Worm (Caenorhabditis elegans) whole organism, L4 larva: ENCODE data around the gene M01F1.8.
A peak's percentile ranks its signal among the peaks of the same experiment; 100 is the strongest.

Source experiments
- F10B5.3 ChIP-seq: sonication (generic microtip); optimal IDR thresholded peaks from 2 replicates; lab custom pipeline; 2016; ENCODE audit warnings: mild to moderate bottlenecking, missing genetic modification characterization, missing compliant biosample characterization
- F37D6.2 ChIP-seq: sonication (generic microtip); optimal IDR thresholded peaks from 2 replicates; lab custom pipeline; 2016; ENCODE audit warnings: mild to moderate bottlenecking, missing genetic modification characterization, missing compliant biosample characterization
- F49E8.2 ChIP-seq: sonication (generic microtip); optimal IDR thresholded peaks from 2 replicates; lab custom pipeline; 2016; ENCODE audit warnings: missing compliant biosample characterization, mild to moderate bottlenecking, missing genetic modification characterization, borderline replicate concordance
- T26A8.4 ChIP-seq: fragments of 200-800 bp; sonication (Bioruptor generic); IDR thresholded peaks from 2 replicates; pipeline ENCODE4 v1.3.6; 2022; ENCODE audit warnings: missing genetic modification characterization, missing compliant biosample characterization
- Y48G9A.11 ChIP-seq: fragments of 200-800 bp; sonication (Bioruptor generic); IDR thresholded peaks from 2 replicates; pipeline ENCODE4 v1.3.6; 2022; ENCODE audit warnings: missing genetic modification reagents, missing genetic modification characterization, missing compliant biosample characterization
- Y5F2A.4 ChIP-seq: fragments of 200-800 bp; sonication (Bioruptor generic); optimal IDR thresholded peaks from 2 replicates; lab custom pipeline; 2018; ENCODE audit warnings: mild to moderate bottlenecking, missing genetic modification characterization, missing compliant biosample characterization
- Y75B8A.6 ChIP-seq: fragments of 200-800 bp; sonication (Bioruptor generic); IDR thresholded peaks from 2 replicates; pipeline ENCODE4 v1.3.6; 2022; ENCODE audit warnings: missing genetic modification reagents, missing genetic modification characterization, missing compliant biosample characterization
- ZK337.2 ChIP-seq: fragments of 200-800 bp; sonication (Bioruptor generic); IDR thresholded peaks from 2 replicates; pipeline ENCODE4 v1.3.6; 2022; ENCODE audit warnings: missing genetic modification reagents, missing genetic modification characterization, missing compliant biosample characterization
- ZK546.5 ChIP-seq, 2 experiments: sonication (generic microtip); optimal IDR thresholded peaks; 2 replicates each; lab custom pipeline; 2017; ENCODE audit warnings: missing biosample characterization in 2 of 2, missing genetic modification characterization in 2 of 2
- aha-1 ChIP-seq: fragments of 150-350 bp; peaks from one replicate; lab custom pipeline; 2014; ENCODE audit warnings: missing biosample characterization, missing genetic modification characterization
- aly-2 ChIP-seq: sonication (generic microtip); optimal IDR thresholded peaks from 2 replicates; lab custom pipeline; 2018; ENCODE audit warnings: missing biosample characterization, missing genetic modification characterization
- ama-1 ChIP-seq: fragments of 150-350 bp; optimal IDR thresholded peaks from 2 replicates; lab custom pipeline; 2014; ENCODE audit warnings: inconsistent platforms, mixed read lengths
- ceh-20 ChIP-seq: fragments of 200-800 bp; sonication (Bioruptor generic); IDR thresholded peaks from 2 replicates; pipeline ENCODE4 v1.3.6; 2022; ENCODE audit warnings: missing genetic modification reagents, missing genetic modification characterization, missing compliant biosample characterization
- ceh-44 ChIP-seq: fragments of 200-800 bp; sonication (Bioruptor generic); IDR thresholded peaks from 2 replicates; pipeline ENCODE4 v1.3.6; 2022; ENCODE audit warnings: missing genetic modification reagents, missing genetic modification characterization, missing compliant biosample characterization
- ces-1 ChIP-seq: fragments of 150-350 bp; sonication (generic microtip); optimal IDR thresholded peaks from 4 replicates; lab custom pipeline; 2014; ENCODE audit warnings: missing biosample characterization, missing genetic modification reagents, missing genetic modification characterization
- ctbp-1 ChIP-seq: fragments of 200-800 bp; sonication (Bioruptor generic); IDR thresholded peaks from 2 replicates; pipeline ENCODE4 v1.3.6; 2022; ENCODE audit warnings: missing genetic modification reagents, missing genetic modification characterization, missing compliant biosample characterization
- daf-12 ChIP-seq: fragments of 150-350 bp; optimal IDR thresholded peaks from 2 replicates; lab custom pipeline; 2014; ENCODE audit warnings: missing biosample characterization, missing genetic modification reagents, missing genetic modification characterization
- dmd-8 ChIP-seq: fragments of 200-800 bp; sonication (Bioruptor generic); IDR thresholded peaks from 2 replicates; pipeline ENCODE4 v1.3.6; 2022; ENCODE audit warnings: missing genetic modification characterization, missing compliant biosample characterization
- egl-43 ChIP-seq: fragments of 200-800 bp; sonication (Bioruptor generic); IDR thresholded peaks from 2 replicates; pipeline ENCODE4 v1.3.6; 2022; ENCODE audit warnings: missing genetic modification reagents, missing genetic modification characterization, missing compliant biosample characterization
- fkh-10 ChIP-seq: fragments of 150-350 bp; optimal IDR thresholded peaks from 2 replicates; lab custom pipeline; 2014; ENCODE audit warnings: missing biosample characterization, missing genetic modification reagents, missing genetic modification characterization
- hif-1 ChIP-seq, 2 experiments: sonication (generic microtip); optimal IDR thresholded peaks; 2 replicates each; lab custom pipeline; 2016 to 2017; ENCODE audit warnings: missing compliant biosample characterization in 2 of 2, missing genetic modification characterization in 2 of 2, missing genetic modification reagents in 2 of 2, missing genotype in 2 of 2, mild to moderate bottlenecking in 1 of 2
- hmg-1.1 ChIP-seq: fragments of 200-800 bp; sonication (Bioruptor generic); IDR thresholded peaks from 2 replicates; pipeline ENCODE4 v1.3.6; 2022; ENCODE audit warnings: missing genetic modification reagents, missing genetic modification characterization, missing compliant biosample characterization
- jun-1 ChIP-seq: fragments of 150-350 bp; optimal IDR thresholded peaks from 2 replicates; lab custom pipeline; 2014; ENCODE audit warnings: missing biosample characterization, missing genetic modification reagents, missing genetic modification characterization
- lin-1 ChIP-seq: fragments of 200-800 bp; sonication (Bioruptor generic); IDR thresholded peaks from 2 replicates; pipeline ENCODE4 v1.3.6; 2022; ENCODE audit warnings: missing genetic modification reagents, missing genetic modification characterization, missing compliant biosample characterization
- lin-15B ChIP-seq: fragments of 150-350 bp; sonication (generic microtip); optimal IDR thresholded peaks from 3 replicates; lab custom pipeline; 2014; ENCODE audit warnings: missing biosample characterization, missing genetic modification characterization
- lin-29 ChIP-seq: fragments of 200-800 bp; sonication (Bioruptor generic); IDR thresholded peaks from 2 replicates; pipeline ENCODE4 v1.3.6; 2022; ENCODE audit warnings: missing genetic modification reagents, missing genetic modification characterization, missing compliant biosample characterization
- lsy-2 ChIP-seq, 2 experiments: fragments of 150-350 bp in 1 of 2; sonication (generic microtip) in 1 of 2; optimal IDR thresholded peaks; 2 replicates each; lab custom pipeline; 2014 to 2017; ENCODE audit warnings: missing biosample characterization in 2 of 2, missing genetic modification characterization in 2 of 2
- madf-9 ChIP-seq: fragments of 200-800 bp; sonication (Bioruptor generic); conservative IDR thresholded peaks from 2 replicates; pipeline ENCODE4 v1.3.6; 2022; ENCODE audit warnings: missing genetic modification reagents, missing genetic modification characterization, missing compliant biosample characterization
- mdl-1 ChIP-seq, 2 experiments: fragments of 150-350 bp in 1 of 2; sonication (generic microtip) in 1 of 2; optimal IDR thresholded peaks; 2 replicates each; lab custom pipeline; 2014 to 2017; ENCODE audit warnings: missing biosample characterization in 2 of 2, missing genetic modification characterization in 2 of 2
- mep-1 ChIP-seq: fragments of 150-350 bp; sonication (generic microtip); optimal IDR thresholded peaks from 3 replicates; lab custom pipeline; 2014; ENCODE audit warnings: missing biosample characterization, missing genetic modification characterization
- nhr-111 ChIP-seq: fragments of 200-800 bp; sonication (Bioruptor generic); optimal IDR thresholded peaks from 2 replicates; lab custom pipeline; 2018; ENCODE audit warnings: mild to moderate bottlenecking, missing genetic modification characterization, missing compliant biosample characterization
- nhr-28 ChIP-seq: fragments of 150-350 bp; optimal IDR thresholded peaks from 2 replicates; lab custom pipeline; 2014; ENCODE audit warnings: missing biosample characterization, missing genetic modification characterization
- nhr-77 ChIP-seq: fragments of 150-350 bp; optimal IDR thresholded peaks from 2 replicates; lab custom pipeline; 2014; ENCODE audit warnings: missing biosample characterization, missing genetic modification characterization
- pha-4 ChIP-seq, 2 experiments: fragments of 150-350 bp in 1 of 2; fragments of 200-800 bp in 1 of 2; sonication (Bioruptor generic) in 1 of 2; IDR thresholded peaks in 1 of 2; optimal IDR thresholded peaks in 1 of 2; 2 replicates each; pipeline versions ENCODE4 v1.3.6 to Lab custom; 2014 to 2022; ENCODE audit warnings: missing genetic modification characterization in 2 of 2, missing genetic modification reagents in 2 of 2, missing biosample characterization in 1 of 2, missing compliant biosample characterization in 1 of 2
- pqm-1 ChIP-seq: sonication (generic microtip); optimal IDR thresholded peaks from 2 replicates; lab custom pipeline; 2017; ENCODE audit warnings: missing biosample characterization, missing genetic modification characterization
- rbr-2 ChIP-seq: sonication (generic microtip); optimal IDR thresholded peaks from 2 replicates; lab custom pipeline; 2016; ENCODE audit warnings: missing genotype, missing genetic modification characterization, missing compliant biosample characterization
- set-16 ChIP-seq: fragments of 200-800 bp; sonication (Bioruptor generic); IDR thresholded peaks from 2 replicates; pipeline ENCODE4 v1.3.6; 2022; ENCODE audit warnings: missing genetic modification reagents, missing genetic modification characterization, missing compliant biosample characterization
- unc-62 ChIP-seq, 3 experiments: fragments of 150-350 bp in 1 of 3; sonication (generic microtip); optimal IDR thresholded peaks in 2 of 3; peaks in 1 of 3; 1 replicate in 1 of 3; 2 replicates in 2 of 3; lab custom pipeline; 2014 to 2017; ENCODE audit warnings: missing biosample characterization in 3 of 3, missing genetic modification characterization in 3 of 3, missing genetic modification reagents in 3 of 3, missing genotype in 1 of 3
- zfp-2 ChIP-seq: sonication (generic microtip); optimal IDR thresholded peaks from 2 replicates; lab custom pipeline; 2016; ENCODE audit warnings: mild to moderate bottlenecking, missing genetic modification characterization, missing compliant biosample characterization
- zfp-3 ChIP-seq: fragments of 200-800 bp; sonication (Bioruptor generic); conservative IDR thresholded peaks from 2 replicates; pipeline ENCODE4 v1.3.6; 2022; ENCODE audit warnings: missing genetic modification reagents, missing genetic modification characterization, missing compliant biosample characterization
- zip-2 ChIP-seq: fragments of 150-350 bp; optimal IDR thresholded peaks from 2 replicates; lab custom pipeline; 2014; ENCODE audit warnings: missing biosample characterization, missing genetic modification characterization
- ztf-7 ChIP-seq: fragments of 150-350 bp; optimal IDR thresholded peaks from 2 replicates; lab custom pipeline; 2014; ENCODE audit warnings: missing biosample characterization, missing genetic modification characterization

Gene M01F1.8

ce11 chrIII:3543071-3543470 lies 40.7 kb upstream of the M01F1.8 start:
- no peak for TF ChIP-seq T26A8.4 (GFP tag; lab: Robert Waterston, UW)
- TF ChIP-seq F49E8.2 (tag; lab: Kevin White, UChicago) = no peak
- TF ChIP-seq set-16 = no peak
- no peak for TF ChIP-seq egl-43 (GFP tag; lab: Robert Waterston, UW)
- no peak for TF ChIP-seq hif-1 (tag; optimal IDR thresholded peaks at IDR 0.05; lab: Kevin White, UChicago)
- no peak for TF ChIP-seq nhr-77 (tag; lab: Kevin White, UChicago)
- TF ChIP-seq Y48G9A.11 (GFP tag; lab: Robert Waterston, UW) = no peak
- TF ChIP-seq ceh-20 (GFP tag; lab: Robert Waterston, UW) = no peak
- TF ChIP-seq nhr-28 (tag; lab: Kevin White, UChicago) = no peak
- no peak for TF ChIP-seq ama-1 (lab: Kevin White, UChicago)
- no peak for TF ChIP-seq madf-9 (GFP tag; lab: Robert Waterston, UW)
- TF ChIP-seq lin-29 = no peak
- no peak for TF ChIP-seq mep-1 (tag; lab: Kevin White, UChicago)
- no peak for TF ChIP-seq pqm-1 (tag; lab: Kevin White, UChicago)
- no peak for TF ChIP-seq dmd-8 (GFP tag; lab: Robert Waterston, UW)
- TF ChIP-seq aha-1 = peak; percentile 44
- TF ChIP-seq ceh-44 (GFP tag; lab: Robert Waterston, UW) = no peak
- no peak for TF ChIP-seq zip-2 (tag; lab: Kevin White, UChicago)
- TF ChIP-seq unc-62 (GFP tag; optimal IDR thresholded peaks at IDR 0.05 in 1 of 2; lab: Kevin White, UChicago) = peak in 1 of 2 experiments; percentile 44
- no peak for TF ChIP-seq unc-62 (tag; optimal IDR thresholded peaks at IDR 0.05; lab: Kevin White, UChicago)
- no peak for TF ChIP-seq F10B5.3 (tag; lab: Kevin White, UChicago)
- TF ChIP-seq zfp-2 = no peak
- TF ChIP-seq lsy-2 (tag; optimal IDR thresholded peaks at IDR 0.05; lab: Kevin White, UChicago) = peak in 1 of 2 experiments; percentile 7
- TF ChIP-seq ZK546.5 (tag; optimal IDR thresholded peaks at IDR 0.05; lab: Kevin White, UChicago) = no peak
- no peak for TF ChIP-seq aly-2
- no peak for TF ChIP-seq ztf-7

ce11 chrIII:3542105-3542504 lies 39.8 kb upstream of the M01F1.8 start:
- TF ChIP-seq lin-29 = no peak
- no peak for TF ChIP-seq zfp-3 (GFP tag; lab: Robert Waterston, UW)
- TF ChIP-seq nhr-111 (GFP tag; lab: Kevin White, UChicago) = no peak
- peak; percentile 30 for TF ChIP-seq rbr-2
- no peak for TF ChIP-seq pha-4 (GFP tag; IDR thresholded peaks at IDR 0.05; lab: Robert Waterston, UW)
- no peak for TF ChIP-seq pha-4 (tag; optimal IDR thresholded peaks at IDR 0.05; lab: Kevin White, UChicago)
- peak; percentile 16 for TF ChIP-seq mep-1 (tag; lab: Kevin White, UChicago)
- TF ChIP-seq Y75B8A.6 (GFP tag; lab: Robert Waterston, UW) = no peak
- peak; percentile 63 for TF ChIP-seq set-16
- TF ChIP-seq lsy-2 (tag; optimal IDR thresholded peaks at IDR 0.05; lab: Kevin White, UChicago) = peak in 1 of 2 experiments; percentile 40
- no peak for TF ChIP-seq egl-43 (GFP tag; lab: Robert Waterston, UW)
- TF ChIP-seq ctbp-1 (GFP tag; lab: Robert Waterston, UW) = peak; percentile 54; the same call in 1 of the 2 replicates
- 0 out of 2 replicates have a peak, but pooled peaks have one; percentile 13 for TF ChIP-seq hmg-1.1 (GFP tag; lab: Robert Waterston, UW)
- peak in 1 of 2 experiments; percentile 70 for TF ChIP-seq unc-62 (GFP tag; optimal IDR thresholded peaks at IDR 0.05 in 1 of 2; lab: Kevin White, UChicago)
- no peak for TF ChIP-seq unc-62 (tag; optimal IDR thresholded peaks at IDR 0.05; lab: Kevin White, UChicago)
- no peak for TF ChIP-seq daf-12 (tag; lab: Kevin White, UChicago)
- peak; percentile 42 for TF ChIP-seq F37D6.2 (tag; lab: Kevin White, UChicago)
- no peak for TF ChIP-seq lin-1 (GFP tag; lab: Robert Waterston, UW)
- TF ChIP-seq ZK337.2 (GFP tag; lab: Robert Waterston, UW) = no peak
- TF ChIP-seq lin-15B (tag; lab: Kevin White, UChicago) = no peak
- no peak for TF ChIP-seq T26A8.4 (GFP tag; lab: Robert Waterston, UW)
- TF ChIP-seq Y5F2A.4 (GFP tag; lab: Kevin White, UChicago) = no peak
- no peak for TF ChIP-seq jun-1 (tag; lab: Kevin White, UChicago)
- TF ChIP-seq mdl-1 (tag; optimal IDR thresholded peaks at IDR 0.05; lab: Kevin White, UChicago) = no peak
- peak; percentile 51 for TF ChIP-seq fkh-10
- TF ChIP-seq ces-1 = peak; percentile 11
